Fruit fly (Drosophila melanogaster) whole organism, pupa: ENCODE measurements around the gene CG2681.

Experiments used
- CG10348 ChIP-seq: fragments of 200-800 bp; sonication (Bioruptor generic); IDR thresholded peaks from 2 replicates; pipeline ENCODE4 v1.3.6; 2022; ENCODE audit warnings: missing biosample characterization, missing genetic modification characterization
- CG12605 ChIP-seq: fragments of 200-800 bp; sonication (Bioruptor generic); IDR thresholded peaks from 2 replicates; pipeline ENCODE4 v1.3.6; 2022; ENCODE audit warnings: missing biosample characterization, missing genetic modification characterization
- CG13204 ChIP-seq: fragments of 200-800 bp; sonication (Bioruptor generic); optimal IDR thresholded peaks from 2 replicates; lab custom pipeline; 2018; ENCODE audit warnings: missing biosample characterization, mild to moderate bottlenecking, missing genetic modification characterization, moderate library complexity
- CG14655 ChIP-seq: fragments of 200-800 bp; sonication (Bioruptor generic); optimal IDR thresholded peaks from 3 replicates; lab custom pipeline; 2017; ENCODE audit warnings: mild to moderate bottlenecking, missing biosample characterization, missing genetic modification reagents, missing genetic modification characterization
- CG15710 ChIP-seq: fragments of 200-800 bp; sonication (Bioruptor generic); optimal IDR thresholded peaks from 2 replicates; lab custom pipeline; 2018; ENCODE audit warnings: missing biosample characterization, mild to moderate bottlenecking, missing genetic modification characterization, moderate library complexity
- CG17806 ChIP-seq: fragments of 200-800 bp; sonication (Bioruptor generic); optimal IDR thresholded peaks from 2 replicates; lab custom pipeline; 2018; ENCODE audit warnings: missing biosample characterization, mild to moderate bottlenecking, missing genetic modification characterization, moderate library complexity
- CG32121 ChIP-seq: fragments of 200-800 bp; sonication (Bioruptor generic); IDR thresholded peaks from 2 replicates; pipeline ENCODE4 v1.3.6; 2022; ENCODE audit warnings: missing biosample characterization, missing genetic modification characterization
- CG34367 ChIP-seq: fragments of 200-800 bp; sonication (Bioruptor generic); optimal IDR thresholded peaks from 2 replicates; lab custom pipeline; 2018; ENCODE audit warnings: missing biosample characterization, mild to moderate bottlenecking, missing genetic modification characterization
- CG4496 ChIP-seq: fragments of 200-800 bp; sonication (Bioruptor generic); IDR thresholded peaks from 3 replicates; pipeline ENCODE4 v1.3.6; 2022; ENCODE audit warnings: missing biosample characterization, missing genetic modification characterization
- CG8159 ChIP-seq: fragments of 200-800 bp; sonication (Bioruptor generic); optimal IDR thresholded peaks from 3 replicates; lab custom pipeline; 2018; ENCODE audit warnings: missing biosample characterization, mild to moderate bottlenecking, missing genetic modification characterization, moderate library complexity
- CG8301 ChIP-seq: fragments of 200-800 bp; sonication (Bioruptor generic); optimal IDR thresholded peaks from 2 replicates; lab custom pipeline; 2018; ENCODE audit warnings: missing biosample characterization, mild to moderate bottlenecking, missing genetic modification characterization
- CG9948 ChIP-seq: fragments of 200-800 bp; sonication (Bioruptor generic); optimal IDR thresholded peaks from 2 replicates; lab custom pipeline; 2018; ENCODE audit warnings: missing biosample characterization, mild to moderate bottlenecking, missing genetic modification characterization, moderate library complexity
- D1 ChIP-seq: fragments of 200-800 bp; sonication (Bioruptor generic); optimal IDR thresholded peaks from 2 replicates; lab custom pipeline; 2018; ENCODE audit warnings: missing biosample characterization, mild to moderate bottlenecking, missing genetic modification characterization, moderate library complexity
- EcR ChIP-seq: fragments of 200-800 bp; sonication (Bioruptor generic); optimal IDR thresholded peaks from 3 replicates; lab custom pipeline; 2019; ENCODE audit warnings: missing biosample characterization, missing genetic modification characterization, mild to moderate bottlenecking, moderate library complexity, missing genetic modification reagents
- Ets98B ChIP-seq: fragments of 200-800 bp; sonication (Bioruptor generic); IDR thresholded peaks from 2 replicates; pipeline ENCODE4 v1.3.6; 2022; ENCODE audit warnings: missing biosample characterization, missing genetic modification characterization
- Pif1A ChIP-seq: fragments of 200-800 bp; sonication (Bioruptor generic); optimal IDR thresholded peaks from 3 replicates; lab custom pipeline; 2016; ENCODE audit warnings: missing biosample characterization, missing genetic modification characterization
- Pif1B ChIP-seq: fragments of 200-800 bp; sonication (Bioruptor generic); optimal IDR thresholded peaks from 3 replicates; lab custom pipeline; 2016; ENCODE audit warnings: missing biosample characterization, missing genetic modification characterization
- Snoo ChIP-seq: fragments of 200-800 bp; sonication (Bioruptor generic); optimal IDR thresholded peaks from 3 replicates; lab custom pipeline; 2017; ENCODE audit warnings: missing biosample characterization, mild to moderate bottlenecking, missing genetic modification characterization, inconsistent platforms
- fd96Ca ChIP-seq: fragments of 200-800 bp; sonication (Bioruptor generic); IDR thresholded peaks from 3 replicates; pipeline ENCODE4 v1.3.6; 2022; ENCODE audit warnings: missing biosample characterization, missing genetic modification characterization
- gl ChIP-seq: fragments of 200-800 bp; sonication (Bioruptor generic); optimal IDR thresholded peaks from 2 replicates; lab custom pipeline; 2018; ENCODE audit warnings: missing biosample characterization, mild to moderate bottlenecking, missing genetic modification characterization
- rn ChIP-seq: fragments of 200-800 bp; sonication (Bioruptor generic); IDR thresholded peaks from 2 replicates; pipeline ENCODE4 v1.3.6; 2022; ENCODE audit warnings: missing biosample characterization, missing genetic modification characterization

CG2681 gene

DNA sequence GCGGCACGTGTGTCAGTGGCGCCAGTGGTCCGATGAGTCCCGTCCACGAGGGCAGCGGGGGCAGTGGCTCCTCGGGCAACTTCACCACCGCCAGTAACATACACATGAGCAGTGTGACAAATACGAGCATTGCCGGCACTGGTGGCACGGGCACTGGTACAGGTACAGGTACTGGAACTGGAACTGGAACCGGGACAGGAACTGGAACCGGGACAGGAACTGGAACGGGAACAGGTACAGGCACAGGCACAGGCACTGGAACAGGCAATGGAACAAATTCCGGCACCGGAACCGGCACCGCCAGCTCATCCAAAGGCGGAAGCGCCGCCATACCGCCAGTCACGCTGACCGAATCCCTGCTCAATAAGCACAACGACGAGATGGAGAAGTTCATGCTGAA, 18.1 kb upstream of the CG2681 start:
- TF ChIP-seq Pif1A = no peak
- TF ChIP-seq CG14655 (GFP tag; lab: Kevin White, UChicago) = no peak
- TF ChIP-seq Pif1B = no peak
- no peak for TF ChIP-seq CG12605 (GFP tag; lab: Robert Waterston, UW)
- TF ChIP-seq CG15710 = no peak
- TF ChIP-seq EcR (GFP tag; lab: Kevin White, UChicago) = no peak
- no peak for TF ChIP-seq fd96Ca (GFP tag; lab: Robert Waterston, UW)
- TF ChIP-seq CG34367 (tag; lab: Kevin White, UChicago) = no peak
- no peak for TF ChIP-seq CG8159 (tag; lab: Kevin White, UChicago)
- no peak for TF ChIP-seq rn (GFP tag; lab: Robert Waterston, UW)
- TF ChIP-seq CG17806 = no peak
- TF ChIP-seq CG4496 (GFP tag; lab: Robert Waterston, UW) = no peak
- no peak for TF ChIP-seq CG10348 (GFP tag; lab: Robert Waterston, UW)
- TF ChIP-seq CG32121 (GFP tag; lab: Robert Waterston, UW) = no peak
- no peak for TF ChIP-seq Snoo (tag; lab: Kevin White, UChicago)
- TF ChIP-seq, all 21 proteins: peak for 0

dm6 chrX:2693786-2694185, 14.7 kb upstream of the CG2681 start, which contains the start of gene dyw:
TSS of gene dyw (minus strand) at chrX:2693886.
- TF ChIP-seq gl (tag; lab: Kevin White, UChicago) (no peak), CG34367 (tag; lab: Kevin White, UChicago) (no peak), CG12605 (GFP tag; lab: Robert Waterston, UW) (no peak), CG14655 (GFP tag; lab: Kevin White, UChicago) (no peak), EcR (GFP tag; lab: Kevin White, UChicago) (no peak), D1 (tag; lab: Kevin White, UChicago) (no peak), CG8159 (tag; lab: Kevin White, UChicago) (no peak)

DNA sequence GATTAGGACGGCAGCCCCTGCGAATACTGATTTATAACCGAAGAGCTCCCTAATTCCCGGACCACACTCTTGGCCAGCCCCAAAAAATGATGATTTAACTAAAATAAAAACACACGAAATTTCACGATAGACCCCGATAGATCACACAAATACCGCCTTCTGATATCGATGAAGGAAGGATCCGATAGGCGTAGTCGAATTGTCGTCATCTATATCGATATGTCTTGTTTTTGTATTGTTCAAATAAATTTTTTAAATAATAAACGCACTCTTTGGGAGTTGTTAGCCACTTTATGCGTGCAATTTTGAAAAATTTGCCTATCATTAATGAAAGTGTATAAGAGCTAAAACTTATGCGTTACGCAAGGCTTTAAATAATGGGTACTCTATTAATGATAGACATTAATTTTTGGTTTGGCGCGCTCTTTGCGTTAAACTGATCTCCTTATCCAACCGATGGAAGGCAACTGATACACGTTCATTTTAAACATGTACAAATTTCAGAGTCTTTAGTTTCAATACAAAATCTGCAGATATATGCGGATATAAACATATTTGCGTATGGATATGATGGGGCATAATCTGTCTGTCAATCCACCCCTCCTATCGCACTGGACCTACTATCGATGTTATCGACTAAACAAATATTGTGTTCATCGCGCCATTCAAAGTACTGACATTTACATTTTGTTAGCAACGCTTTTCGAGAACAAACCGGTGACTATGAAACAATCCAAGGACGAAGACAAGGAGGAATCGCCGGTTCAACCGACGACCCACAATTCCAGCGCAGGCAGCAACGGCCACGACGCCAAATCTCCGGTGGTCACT, 10.2 kb upstream of the CG2681 start, which contains the start of the genes Spg7 and Lint-O:
TSS of gene Spg7 (minus strand) at position 148 of the 831 bp plus-strand sequence.
TSS of gene Lint-O (plus strand) at position 638 of the 831 bp plus-strand sequence.
- TF ChIP-seq fd96Ca (GFP tag; lab: Robert Waterston, UW) (no peak), EcR (GFP tag; lab: Kevin White, UChicago) (no peak), Snoo (tag; lab: Kevin White, UChicago) (no peak), CG8301 (tag; lab: Kevin White, UChicago) (no peak), CG34367 (tag; lab: Kevin White, UChicago) (no peak), rn (GFP tag; lab: Robert Waterston, UW) (no peak), Pif1A (no peak), CG32121 (GFP tag; lab: Robert Waterston, UW) (no peak), CG14655 (GFP tag; lab: Kevin White, UChicago) (no peak), CG17806 (no peak), CG4496 (GFP tag; lab: Robert Waterston, UW) (no peak), CG9948 (no peak), CG10348 (GFP tag; lab: Robert Waterston, UW) (no peak), D1 (tag; lab: Kevin White, UChicago) (no peak)

dm6 chrX:2703693-2704092, 4.8 kb upstream of the CG2681 start, which contains the start of gene Ugalt:
TSS of gene Ugalt (minus strand) at chrX:2703852.
- TF ChIP-seq CG8159 (tag; lab: Kevin White, UChicago) (peak; percentile 100), rn (GFP tag; lab: Robert Waterston, UW) (peak; percentile 100), fd96Ca (GFP tag; lab: Robert Waterston, UW) (peak; percentile 100), D1 (tag; lab: Kevin White, UChicago) (peak; percentile 100), Pif1A (peak; percentile 100), Pif1B (peak; percentile 100), CG13204 (peak; percentile 100), CG4496 (GFP tag; lab: Robert Waterston, UW) (peak; percentile 100), CG8301 (tag; lab: Kevin White, UChicago) (peak; percentile 100), CG15710 (peak; percentile 100), CG12605 (GFP tag; lab: Robert Waterston, UW) (peak; percentile 100), CG10348 (GFP tag; lab: Robert Waterston, UW) (peak; percentile 100), CG14655 (GFP tag; lab: Kevin White, UChicago) (peak; percentile 100), EcR (GFP tag; lab: Kevin White, UChicago) (peak; percentile 83), Ets98B (GFP tag; lab: Robert Waterston, UW) (peak; percentile 100), Snoo (tag; lab: Kevin White, UChicago) (peak; percentile 100), gl (tag; lab: Kevin White, UChicago) (peak; percentile 100), CG9948 (peak; percentile 100), CG32121 (GFP tag; lab: Robert Waterston, UW) (peak; percentile 100), CG34367 (tag; lab: Kevin White, UChicago) (peak; percentile 100), CG17806 (peak; percentile 100)

- TF ChIP-seq Ets98B (GFP tag; lab: Robert Waterston, UW) (no peak), CG4496 (GFP tag; lab: Robert Waterston, UW) (no peak; the same call in 2 of the 3 replicates), CG8159 (tag; lab: Kevin White, UChicago) (no peak), CG12605 (GFP tag; lab: Robert Waterston, UW) (no peak), CG13204 (no peak), EcR (GFP tag; lab: Kevin White, UChicago) (no peak), CG32121 (GFP tag; lab: Robert Waterston, UW) (no peak), D1 (tag; lab: Kevin White, UChicago) (no peak), rn (GFP tag; lab: Robert Waterston, UW) (no peak), CG17806 (no peak), gl (tag; lab: Kevin White, UChicago) (no peak), CG9948 (no peak), Pif1B (no peak), CG15710 (no peak), CG8301 (tag; lab: Kevin White, UChicago) (no peak)
- TF ChIP-seq, all 21 proteins: peak for 0
Measured at dm6 chrX:2704134-2704773, 4.2 kb upstream of the CG2681 start, which contains the start of gene eIF2Bbeta. TSS of gene eIF2Bbeta (plus strand) at chrX:2704571.
